Fruit fly (Drosophila melanogaster): ENCODE data around the gene CG12268.

The CG12268 gene

dm6 chr3R:23915042-23915428 lies 33.2 kb downstream of the CG12268 start (continued):
- TF ChIP-seq CG3032 (tag; optimal IDR thresholded peaks at IDR 0.05): peak; percentile 97
- TF ChIP-seq CG15336 (GFP tag; IDR thresholded peaks at IDR 0.05): peak; percentile 69
- TF ChIP-seq Lpt (GFP tag; optimal IDR thresholded peaks at IDR 0.05): peak; percentile 72
- peak; percentile 14 for TF ChIP-seq CG4318 (GFP tag; optimal IDR thresholded peaks at IDR 0.05)
- TF ChIP-seq CG7368 (GFP tag; optimal IDR thresholded peaks at IDR 0.05): peak; percentile 96
- TF ChIP-seq Eip93F (GFP tag; optimal IDR thresholded peaks at IDR 0.05): peak; percentile 83
- TF ChIP-seq OdsH (GFP tag; optimal IDR thresholded peaks at IDR 0.05): peak; percentile 96
- TF ChIP-seq Hr39 (GFP tag; optimal IDR thresholded peaks at IDR 0.05): peak; percentile 91
- peak; percentile 95 for TF ChIP-seq CG1621 (tag; optimal IDR thresholded peaks at IDR 0.05)
- TF ChIP-seq pdm3 (GFP tag; optimal IDR thresholded peaks at IDR 0.05): peak; percentile 95
- TF ChIP-seq svp (GFP tag): peak; percentile 99
- peak; percentile 87 for TF ChIP-seq fd85E (GFP tag; optimal IDR thresholded peaks at IDR 0.05)
- TF ChIP-seq eg (GFP tag; IDR thresholded peaks at IDR 0.05): peak; percentile 57; the same call in 2 of the 3 replicates
- TF ChIP-seq Hr38 (GFP tag; optimal IDR thresholded peaks at IDR 0.05): no peak
- TF ChIP-seq ss (GFP tag; optimal IDR thresholded peaks at IDR 0.05): peak; percentile 88 to 97
- TF ChIP-seq CG9139 (GFP tag; optimal IDR thresholded peaks at IDR 0.05): peak; percentile 91
- peak; percentile 95 for TF ChIP-seq dsx (GFP tag; optimal IDR thresholded peaks at IDR 0.05; ENCODE audit: poor library complexity, severe bottlenecking)
- peak; percentile 71 for TF ChIP-seq CG32006 (GFP tag; optimal IDR thresholded peaks at IDR 0.05)
- TF ChIP-seq CG8319 (GFP tag; optimal IDR thresholded peaks at IDR 0.05): peak; percentile 94
- TF ChIP-seq fd59A (GFP tag; optimal IDR thresholded peaks at IDR 0.05): peak; percentile 95
- TF ChIP-seq dac (GFP tag; optimal IDR thresholded peaks at IDR 0.05): peak; percentile 21
- peak; percentile 97 for TF ChIP-seq CG6792 (GFP tag; optimal IDR thresholded peaks at IDR 0.05)
- TF ChIP-seq Met (GFP tag; optimal IDR thresholded peaks at IDR 0.05): peak; percentile 97
- peak; percentile 97 for TF ChIP-seq CG3919 (GFP tag; optimal IDR thresholded peaks at IDR 0.05)
- TF ChIP-seq Sox14 (GFP tag; optimal IDR thresholded peaks at IDR 0.05): peak; percentile 92
- no peak for TF ChIP-seq CG6276 (GFP tag; optimal IDR thresholded peaks at IDR 0.05)
- TF ChIP-seq CG10669 (GFP tag; optimal IDR thresholded peaks at IDR 0.05): peak; percentile 98
- TF ChIP-seq spab (GFP tag; optimal IDR thresholded peaks at IDR 0.05): peak; percentile 96
- TF ChIP-seq Blimp-1 (GFP tag; optimal IDR thresholded peaks at IDR 0.05): peak; percentile 74
- peak; percentile 56 for TF ChIP-seq CG6854 (GFP tag; optimal IDR thresholded peaks at IDR 0.05)

dm6 chr3R:23914415-23915041 lies 33.7 kb downstream of the CG12268 start:
- TF ChIP-seq Eip93F (GFP tag; optimal IDR thresholded peaks at IDR 0.05) (peak; percentile 16), Sox14 (GFP tag; optimal IDR thresholded peaks at IDR 0.05) (no peak), CG10631 (GFP tag; optimal IDR thresholded peaks at IDR 0.05) (no peak), spab (GFP tag; optimal IDR thresholded peaks at IDR 0.05) (no peak), CG11762 (GFP tag; optimal IDR thresholded peaks at IDR 0.05; ENCODE audit: insufficient read depth) (no peak), Ets96B (tag; optimal IDR thresholded peaks at IDR 0.05) (no peak)

- TF ChIP-seq Ets21C (GFP tag; optimal IDR thresholded peaks at IDR 0.05): no peak
- no peak for TF ChIP-seq fd85E (GFP tag; optimal IDR thresholded peaks at IDR 0.05)
- peak; percentile 6 for TF ChIP-seq CG3919 (GFP tag; optimal IDR thresholded peaks at IDR 0.05)
- no peak for TF ChIP-seq Met (GFP tag; optimal IDR thresholded peaks at IDR 0.05)
- TF ChIP-seq acj6 (GFP tag; optimal IDR thresholded peaks at IDR 0.05): no peak
- TF ChIP-seq Lpt (GFP tag; optimal IDR thresholded peaks at IDR 0.05): no peak
- TF ChIP-seq CG6163 (GFP tag; IDR thresholded peaks at IDR 0.05): 0 out of 3 replicates have a peak, but pooled peaks have one; percentile 16
- TF ChIP-seq CG32006 (GFP tag; optimal IDR thresholded peaks at IDR 0.05): no peak
- peak; percentile 12 for TF ChIP-seq CG6854 (GFP tag; optimal IDR thresholded peaks at IDR 0.05)
- TF ChIP-seq Eip75B (GFP tag; optimal IDR thresholded peaks at IDR 0.05): no peak
- TF ChIP-seq CG6276 (GFP tag; optimal IDR thresholded peaks at IDR 0.05): no peak
- no peak for TF ChIP-seq cyc (GFP tag; optimal IDR thresholded peaks at IDR 0.05)
- TF ChIP-seq Ets96B (tag; optimal IDR thresholded peaks at IDR 0.05): no peak
- TF ChIP-seq CG1621 (tag; optimal IDR thresholded peaks at IDR 0.05): no peak
- TF ChIP-seq svp (GFP tag): peak; percentile 39
Measured at dm6 chr3R:23912349-23912748, 35.9 kb downstream of the CG12268 start.
